Worm (Caenorhabditis elegans) whole organism, early embryonic: ENCODE measurements around the gene snu-66.

Source experiments
- B0310.2 ChIP-seq: sonication (generic microtip); optimal IDR thresholded peaks from 2 replicates; lab custom pipeline; 2016; ENCODE audit warnings: mild to moderate bottlenecking, missing genetic modification characterization, missing compliant biosample characterization
- ama-1 ChIP-seq: fragments of 150-350 bp; optimal IDR thresholded peaks from 2 replicates; lab custom pipeline; 2014
- ets-7 ChIP-seq: sonication (generic microtip); optimal IDR thresholded peaks from 2 replicates; lab custom pipeline; 2016; ENCODE audit warnings: missing genotype, missing genetic modification characterization, missing compliant biosample characterization
- flt-1 ChIP-seq: fragments of 200-800 bp; sonication (Bioruptor generic); IDR thresholded peaks from 2 replicates; pipeline ENCODE4 v1.3.6; 2022; ENCODE audit warnings: missing genetic modification characterization, missing compliant biosample characterization
- tbx-11 ChIP-seq: fragments of 200-800 bp; sonication (Bioruptor generic); IDR thresholded peaks from 2 replicates; pipeline ENCODE4 v1.3.6; 2022; ENCODE audit warnings: missing genetic modification characterization, missing compliant biosample characterization

- TF ChIP-seq flt-1 (no peak), B0310.2 (tag; lab: Kevin White, UChicago) (no peak), ama-1 (lab: Kevin White, UChicago) (no peak), ets-7 (tag; lab: Kevin White, UChicago) (no peak), tbx-11 (no peak)
Observed at ce11 chrV:7570290-7570689, 5.2 kb downstream of the snu-66 start, which contains the start of gene clec-212.
